Fruit fly (Drosophila melanogaster) whole organism, prepupa: ENCODE measurements around the gene CG13088.

Source experiments
- Blimp-1 ChIP-seq: fragments of 200-800 bp; sonication (Bioruptor generic); optimal IDR thresholded peaks from 3 replicates; lab custom pipeline; 2017; ENCODE audit warnings: missing biosample characterization, missing genetic modification characterization, mild to moderate bottlenecking, moderate library complexity, missing genetic modification reagents
- CG10631 ChIP-seq: fragments of 200-800 bp; sonication (Bioruptor generic); optimal IDR thresholded peaks from 2 replicates; lab custom pipeline; 2016; ENCODE audit warnings: missing biosample characterization, missing genetic modification characterization
- CG32006 ChIP-seq: fragments of 200-800 bp; sonication (Bioruptor generic); optimal IDR thresholded peaks from 3 replicates; lab custom pipeline; 2017; ENCODE audit warnings: missing biosample characterization, mild to moderate bottlenecking, missing genetic modification characterization
- CG6792 ChIP-seq: fragments of 200-800 bp; sonication (Bioruptor generic); optimal IDR thresholded peaks from 3 replicates; lab custom pipeline; 2016; ENCODE audit warnings: missing biosample characterization, missing genetic modification characterization
- CG6854 ChIP-seq: fragments of 200-800 bp; sonication (Bioruptor generic); optimal IDR thresholded peaks from 2 replicates; lab custom pipeline; 2017; ENCODE audit warnings: missing biosample characterization, mild to moderate bottlenecking, missing genetic modification characterization
- CG8632 ChIP-seq: fragments of 200-800 bp; sonication (Bioruptor generic); optimal IDR thresholded peaks from 3 replicates; lab custom pipeline; 2016; ENCODE audit warnings: missing biosample characterization, missing genetic modification characterization
- Hr39 ChIP-seq: fragments of 200-800 bp; sonication (Bioruptor generic); optimal IDR thresholded peaks from 2 replicates; lab custom pipeline; 2016; ENCODE audit warnings: missing biosample characterization, missing genetic modification characterization
- Sox102F ChIP-seq: fragments of 200-800 bp; sonication (Bioruptor generic); optimal IDR thresholded peaks from 2 replicates; lab custom pipeline; 2016; ENCODE audit warnings: missing biosample characterization, mild to moderate bottlenecking, missing genetic modification characterization
- Sox14 ChIP-seq: fragments of 200-800 bp; sonication (Bioruptor generic); optimal IDR thresholded peaks from 3 replicates; lab custom pipeline; 2016; ENCODE audit warnings: missing biosample characterization, missing genetic modification characterization
- Sox15 ChIP-seq: fragments of 200-800 bp; sonication (Bioruptor generic); optimal IDR thresholded peaks from 3 replicates; lab custom pipeline; 2016; ENCODE audit warnings: missing biosample characterization, missing genetic modification characterization
- dac ChIP-seq: fragments of 200-800 bp; sonication (Bioruptor generic); optimal IDR thresholded peaks from 2 replicates; lab custom pipeline; 2017; ENCODE audit warnings: missing biosample characterization, mild to moderate bottlenecking, missing genetic modification characterization
- salr ChIP-seq, 2 experiments: fragments of 200-800 bp; sonication (Bioruptor generic); optimal IDR thresholded peaks; 3 replicates each; lab custom pipeline; 2016 to 2018; ENCODE audit warnings: missing biosample characterization in 2 of 2, missing genetic modification characterization in 2 of 2, mild to moderate bottlenecking in 1 of 2
- vri ChIP-seq: fragments of 200-800 bp; sonication (Bioruptor generic); optimal IDR thresholded peaks from 3 replicates; lab custom pipeline; 2016; ENCODE audit warnings: missing biosample characterization, mild to moderate bottlenecking, missing genetic modification characterization

DNA sequence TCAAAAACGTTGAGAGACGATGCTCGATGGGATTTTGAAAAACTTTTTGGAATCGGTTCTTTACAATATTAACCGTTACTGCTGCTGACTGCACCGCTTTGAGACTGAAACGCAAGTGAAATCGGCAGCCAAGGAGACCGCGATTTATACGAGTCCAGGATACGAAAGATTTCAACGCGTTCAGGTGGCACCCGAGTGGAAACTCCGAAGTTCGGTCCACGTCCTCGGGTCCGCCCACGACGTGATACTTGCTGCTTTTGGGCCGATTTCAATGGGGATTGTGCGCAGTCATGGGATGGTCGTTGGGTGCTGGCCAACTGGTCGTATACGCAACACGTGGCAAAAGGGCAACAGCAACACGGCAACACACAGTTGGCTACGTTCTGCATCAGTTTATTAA lies 17.9 kb downstream of the CG13088 start, which contains the start of gene Dh31:
- TF ChIP-seq CG32006 (GFP tag; lab: Kevin White, UChicago) (no peak), CG8632 (GFP tag; lab: Kevin White, UChicago) (no peak), CG6792 (GFP tag; lab: Kevin White, UChicago) (no peak), Blimp-1 (no peak), salr (GFP tag; optimal IDR thresholded peaks at IDR 0.05; lab: Kevin White, UChicago) (no peak), Sox102F (GFP tag; lab: Kevin White, UChicago) (no peak), Sox15 (GFP tag; lab: Kevin White, UChicago) (no peak), CG10631 (GFP tag; lab: Kevin White, UChicago) (no peak), Hr39 (GFP tag; lab: Kevin White, UChicago) (no peak), CG6854 (GFP tag; lab: Kevin White, UChicago) (no peak), dac (no peak), Sox14 (GFP tag; lab: Kevin White, UChicago) (no peak), vri (no peak)
